Worm (Caenorhabditis elegans): Measurements from ENCODE around the gene ndg-4.

The ndg-4 gene

ce11 chrIII:4493008-4493777 lies 26.0 kb upstream of the ndg-4 start:
- TF ChIP-seq tbx-2 (tag; optimal IDR thresholded peaks at IDR 0.05), result no peak
- TF ChIP-seq unc-55 (GFP tag; optimal IDR thresholded peaks at IDR 0.05), result no peak
- TF ChIP-seq pax-1 (tag; optimal IDR thresholded peaks at IDR 0.05), result no peak
- no peak for TF ChIP-seq F13H6.1 (tag; optimal IDR thresholded peaks at IDR 0.05)
- no peak for TF ChIP-seq fkh-10 (GFP tag; optimal IDR thresholded peaks at IDR 0.05)
- no peak for TF ChIP-seq hlh-15 (tag; optimal IDR thresholded peaks at IDR 0.05)
- TF ChIP-seq npax-4 (tag; optimal IDR thresholded peaks at IDR 0.05), result no peak
- no peak for TF ChIP-seq gmeb-2 (tag; optimal IDR thresholded peaks at IDR 0.05)
- TF ChIP-seq ceh-24 (tag; optimal IDR thresholded peaks at IDR 0.05), result no peak

- TF ChIP-seq ceh-18 (tag; optimal IDR thresholded peaks at IDR 0.05) (no peak), ceh-45 (GFP tag; IDR thresholded peaks at IDR 0.05) (no peak), ztf-16 (tag; optimal IDR thresholded peaks at IDR 0.05) (no peak), T23F11.4 (GFP tag; optimal IDR thresholded peaks at IDR 0.05) (no peak), dve-1 (tag; optimal IDR thresholded peaks at IDR 0.05) (no peak), eyg-1 (tag; optimal IDR thresholded peaks at IDR 0.05) (no peak), zip-5 (tag; optimal IDR thresholded peaks at IDR 0.05) (no peak), pag-3 (tag; optimal IDR thresholded peaks at IDR 0.05; ENCODE audit: borderline replicate concordance) (no peak), odd-2 (tag; optimal IDR thresholded peaks at IDR 0.05) (no peak), ceh-31 (tag; optimal IDR thresholded peaks at IDR 0.05) (no peak), ceh-48 (tag; optimal IDR thresholded peaks at IDR 0.05) (no peak), ahr-1 (tag; optimal IDR thresholded peaks at IDR 0.05) (no peak), unc-42 (tag; optimal IDR thresholded peaks at IDR 0.05) (no peak), pqm-1 (tag; optimal IDR thresholded peaks at IDR 0.05) (no peak), che-1 (tag; optimal IDR thresholded peaks at IDR 0.05) (no peak), ceh-19 (GFP tag; optimal IDR thresholded peaks at IDR 0.05) (no peak), pat-9 (tag; optimal IDR thresholded peaks at IDR 0.05) (no peak), ref-2 (tag; optimal IDR thresholded peaks at IDR 0.05) (no peak)
Measured at ce11 chrIII:4491164-4492144, 24.3 kb upstream of the ndg-4 start.

ce11 chrIII:4488892-4489409 lies 21.8 kb upstream of the ndg-4 start, which contains the start of gene cpg-1:
Gene cpg-1 (plus strand): TSS chrIII:4489359.
- TF ChIP-seq ceh-34 (tag; optimal IDR thresholded peaks at IDR 0.05), result no peak
- TF ChIP-seq nhr-232 (tag; optimal IDR thresholded peaks at IDR 0.05), result no peak
- TF ChIP-seq unc-86 (tag; optimal IDR thresholded peaks at IDR 0.05), result no peak
- TF ChIP-seq elt-2 (tag; optimal IDR thresholded peaks at IDR 0.05), result no peak

DNA sequence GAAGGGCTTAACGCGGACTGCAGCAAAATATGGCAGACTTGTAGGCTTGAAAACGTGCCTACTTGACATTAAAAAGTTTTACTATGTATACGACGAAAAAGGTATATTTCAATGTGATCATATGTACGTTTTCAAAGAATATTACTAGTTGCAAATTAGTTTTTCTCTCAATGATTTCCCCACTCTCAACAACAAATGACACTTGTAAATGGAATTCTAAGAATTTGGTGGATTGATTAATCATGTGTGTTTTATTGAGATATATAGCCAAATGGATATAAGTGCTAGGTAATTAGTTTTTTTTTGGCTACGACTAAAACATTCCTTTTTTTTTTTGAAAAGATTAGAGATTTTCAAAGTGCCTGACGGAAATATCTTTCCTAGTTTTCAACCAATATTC lies 20.1 kb upstream of the ndg-4 start:
- TF ChIP-seq fkh-10 (GFP tag; optimal IDR thresholded peaks at IDR 0.05) (no peak), syd-9 (tag; optimal IDR thresholded peaks at IDR 0.05) (no peak), elt-2 (tag; optimal IDR thresholded peaks at IDR 0.05) (no peak), ceh-34 (tag; optimal IDR thresholded peaks at IDR 0.05) (no peak), ceh-22 (tag; optimal IDR thresholded peaks at IDR 0.05) (no peak), fax-1 (tag; optimal IDR thresholded peaks at IDR 0.05) (no peak), gmeb-2 (tag; optimal IDR thresholded peaks at IDR 0.05) (no peak), Y22D7AL.16 (tag; optimal IDR thresholded peaks at IDR 0.05) (no peak), ets-4 (tag; optimal IDR thresholded peaks at IDR 0.05) (no peak), zip-5 (tag; optimal IDR thresholded peaks at IDR 0.05) (no peak), pqm-1 (tag; optimal IDR thresholded peaks at IDR 0.05) (no peak), ceh-6 (GFP tag; optimal IDR thresholded peaks at IDR 0.05) (no peak), unc-3 (GFP tag; conservative IDR thresholded peaks at IDR 0.05) (no peak), unc-3 (tag; optimal IDR thresholded peaks at IDR 0.05) (no peak)
